Fruit fly (Drosophila melanogaster): ENCODE measurements around the gene CG7386.

- TF ChIP-seq CG8632 (GFP tag; optimal IDR thresholded peaks at IDR 0.05): peak; percentile 82
- TF ChIP-seq vri (GFP tag; optimal IDR thresholded peaks at IDR 0.05): no peak
- peak; percentile 81 for TF ChIP-seq spab (GFP tag; optimal IDR thresholded peaks at IDR 0.05)
- peak; percentile 84 for TF ChIP-seq cyc (GFP tag; optimal IDR thresholded peaks at IDR 0.05)
- TF ChIP-seq Hr39 (GFP tag; optimal IDR thresholded peaks at IDR 0.05): peak; percentile 85
- peak; percentile 90 for TF ChIP-seq acj6 (GFP tag; optimal IDR thresholded peaks at IDR 0.05)
- TF ChIP-seq pdm3 (GFP tag; optimal IDR thresholded peaks at IDR 0.05): peak; percentile 86
- TF ChIP-seq ss (GFP tag; optimal IDR thresholded peaks at IDR 0.05): no peak
- TF ChIP-seq dsx (GFP tag; optimal IDR thresholded peaks at IDR 0.05; ENCODE audit: poor library complexity, severe bottlenecking): peak; percentile 77
- peak; percentile 65 for TF ChIP-seq CG6854 (GFP tag; optimal IDR thresholded peaks at IDR 0.05)
- TF ChIP-seq CG8119 (GFP tag; IDR thresholded peaks at IDR 0.05): peak; percentile 91
- TF ChIP-seq CG31627 (GFP tag; optimal IDR thresholded peaks at IDR 0.05): peak; percentile 87
- TF ChIP-seq CG16779 (tag; optimal IDR thresholded peaks at IDR 0.05): peak; percentile 81
- no peak for TF ChIP-seq Blimp-1 (GFP tag; optimal IDR thresholded peaks at IDR 0.05)
Observed at dm6 chr3L:6184884-6185438, 4.6 kb upstream of the CG7386 start, which contains the start of the genes D19B and CG43293.

Measured in whole organism, prepupa.